Fruit fly (Drosophila melanogaster): ENCODE results near the gene primo-1.

primo-1 gene

DNA sequence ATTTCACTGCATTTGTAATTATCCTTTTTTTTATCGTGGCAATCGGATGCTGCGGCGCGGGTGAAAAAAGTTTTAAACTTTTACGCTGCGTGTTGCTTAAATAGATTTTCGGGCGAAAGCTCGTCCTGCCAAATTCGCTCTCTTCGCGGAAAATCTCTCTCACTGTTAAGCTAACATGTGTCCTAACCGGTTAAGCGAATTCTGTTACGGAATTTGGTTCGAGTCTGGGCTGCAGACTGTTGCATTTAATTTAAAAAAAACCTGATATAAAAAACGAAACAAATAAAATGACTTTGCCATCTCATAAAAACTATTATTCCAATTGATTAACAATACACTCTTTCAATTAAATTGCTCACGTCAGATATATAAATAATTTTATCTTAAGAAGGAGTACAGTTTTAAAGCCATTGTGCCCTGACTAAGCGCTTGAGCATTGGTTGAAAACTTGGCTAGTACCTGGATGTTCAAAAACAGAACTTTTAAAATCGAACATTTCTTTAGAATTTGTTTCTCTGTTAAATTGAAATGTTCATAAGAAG, 37.1 kb downstream of the primo-1 start, which contains the start of gene Task6:
TSS of gene Task6 (minus strand) at position 51 of the 542 bp plus-strand sequence.
- no peak for TF ChIP-seq CG14711 (tag; optimal IDR thresholded peaks at IDR 0.05)
- no peak for TF ChIP-seq bab1 (GFP tag; optimal IDR thresholded peaks at IDR 0.05)
- no peak for TF ChIP-seq kay (GFP tag; ENCODE audit: borderline replicate concordance)
- TF ChIP-seq CG7101 (tag; optimal IDR thresholded peaks at IDR 0.05) = no peak
- no peak for TF ChIP-seq cic (GFP tag; optimal IDR thresholded peaks at IDR 0.05)
- no peak for TF ChIP-seq CG5204 (GFP tag; optimal IDR thresholded peaks at IDR 0.05)

DNA sequence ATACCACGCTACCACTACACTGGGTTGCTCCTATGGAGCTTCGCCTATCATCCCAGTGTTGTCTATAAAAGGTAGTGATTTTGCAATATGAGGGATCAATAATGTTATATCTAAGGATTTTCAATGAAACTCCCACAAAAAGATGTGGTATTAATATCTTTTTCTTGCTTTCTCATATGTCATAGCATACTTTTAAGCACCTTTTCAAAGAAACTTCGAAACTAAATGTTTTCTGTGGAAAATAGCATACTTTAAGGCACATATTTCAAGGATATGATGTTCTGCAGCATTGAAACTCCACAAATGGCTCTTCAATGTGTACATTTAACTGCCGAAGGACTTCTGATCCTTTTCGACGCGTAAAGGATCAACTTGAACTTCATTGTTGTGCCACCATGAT, 38.7 kb downstream of the primo-1 start:
- TF ChIP-seq CG5204 (GFP tag; optimal IDR thresholded peaks at IDR 0.05) (no peak), CG11617 (GFP tag; optimal IDR thresholded peaks at IDR 0.05) (no peak), cic (GFP tag; optimal IDR thresholded peaks at IDR 0.05) (no peak), CG7101 (tag; optimal IDR thresholded peaks at IDR 0.05) (no peak), pad (GFP tag; optimal IDR thresholded peaks at IDR 0.05) (no peak), Mnt (GFP tag; optimal IDR thresholded peaks at IDR 0.05) (no peak), ovo (GFP tag; optimal IDR thresholded peaks at IDR 0.05) (no peak), CG1620 (GFP tag; optimal IDR thresholded peaks at IDR 0.05) (no peak), Hr96 (GFP tag; optimal IDR thresholded peaks at IDR 0.05) (no peak)

DNA sequence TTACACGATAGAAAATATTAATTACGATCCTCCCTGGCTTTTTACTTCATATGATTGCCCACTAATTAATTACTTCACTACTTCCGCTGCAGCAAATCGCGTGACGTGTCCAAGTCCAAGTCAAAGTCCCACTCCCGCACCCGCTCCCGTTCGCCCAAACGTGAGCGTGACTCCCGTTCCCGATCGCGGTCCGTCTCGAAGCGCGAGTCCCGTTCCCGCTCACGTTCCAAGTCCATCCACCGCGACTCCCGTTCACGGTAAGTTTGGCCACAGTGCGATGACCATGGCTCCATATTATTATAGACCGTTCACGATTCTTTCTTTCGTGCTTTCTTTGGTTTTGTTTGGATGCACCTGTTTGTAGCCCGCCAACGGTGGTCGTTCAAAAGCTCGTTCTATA, 45.6 kb downstream of the primo-1 start:
- no peak for TF ChIP-seq bab1 (GFP tag; optimal IDR thresholded peaks at IDR 0.05)
- TF ChIP-seq tj (GFP tag; optimal IDR thresholded peaks at IDR 0.05) = no peak
- no peak for TF ChIP-seq CG7101 (tag; optimal IDR thresholded peaks at IDR 0.05)
- TF ChIP-seq CG5204 (GFP tag; optimal IDR thresholded peaks at IDR 0.05) = no peak
- TF ChIP-seq kay (GFP tag; ENCODE audit: borderline replicate concordance) = peak; percentile 30
- TF ChIP-seq cnc (optimal IDR thresholded peaks at IDR 0.05) = no peak
- peak; percentile 81 for TF ChIP-seq CG12768 (GFP tag; optimal IDR thresholded peaks at IDR 0.05)

DNA sequence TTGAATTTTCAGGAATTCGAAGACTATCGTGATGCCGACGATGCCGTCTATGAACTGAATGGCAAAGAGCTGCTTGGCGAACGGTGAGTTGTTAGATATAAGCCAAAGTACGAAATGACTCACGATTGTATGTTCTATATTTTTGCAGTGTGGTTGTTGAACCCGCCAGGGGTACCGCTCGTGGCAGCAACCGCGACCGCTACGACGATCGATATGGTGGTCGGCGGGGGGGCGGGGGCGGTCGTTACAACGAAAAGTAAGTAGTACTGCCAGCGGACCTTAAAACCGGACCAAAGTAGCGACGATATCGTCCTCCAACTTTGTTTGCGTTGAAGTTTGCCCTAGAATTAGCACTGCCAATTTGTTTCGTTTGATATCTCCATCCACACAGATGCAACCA, 49.5 kb downstream of the primo-1 start:
- TF ChIP-seq bab1 (GFP tag; optimal IDR thresholded peaks at IDR 0.05) (no peak), CG12768 (GFP tag; optimal IDR thresholded peaks at IDR 0.05) (peak; percentile 6)

DNA sequence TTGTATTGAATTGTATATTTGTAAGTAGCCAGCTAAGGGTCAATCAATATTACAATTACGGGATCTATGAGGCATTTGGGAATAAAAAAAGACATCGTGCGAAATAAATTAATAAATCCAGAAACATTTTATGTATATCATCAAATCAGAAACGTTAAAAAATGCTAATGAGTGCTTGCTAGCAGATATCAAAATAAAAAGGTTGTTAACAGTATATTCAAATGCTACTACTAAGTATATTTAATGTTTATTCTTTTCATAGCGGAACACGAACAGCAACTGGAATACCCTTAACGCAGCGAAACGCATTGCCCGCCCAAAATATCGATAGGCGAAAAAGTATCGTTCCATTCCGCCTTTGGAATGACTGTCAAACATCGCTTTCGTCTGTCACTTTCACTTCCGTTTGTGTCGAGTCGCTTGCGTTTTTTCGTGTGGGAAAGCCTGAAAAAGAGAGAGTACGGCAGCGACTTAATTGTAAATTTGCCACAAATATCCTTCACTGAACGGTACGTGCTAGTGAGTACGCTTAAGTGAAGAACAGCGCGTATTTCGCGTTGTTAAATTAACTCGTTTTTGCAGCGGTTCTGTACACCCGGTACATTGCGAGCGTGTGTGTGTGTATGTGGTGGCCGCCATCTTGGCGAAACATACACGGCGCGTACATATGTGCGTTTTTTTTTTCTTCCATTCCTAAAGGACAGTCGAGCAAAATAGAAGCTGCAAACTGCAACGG, 50.5 kb downstream of the primo-1 start, which contains the start of gene B52:
TSS of gene B52 (plus strand) at position 388 of the 736 bp plus-strand sequence.
- TF ChIP-seq CG7045 (GFP tag; optimal IDR thresholded peaks at IDR 0.05) (peak; percentile 67), CG12768 (GFP tag; optimal IDR thresholded peaks at IDR 0.05) (peak; percentile 70), ovo (GFP tag; optimal IDR thresholded peaks at IDR 0.05) (peak; percentile 64), toe (GFP tag; optimal IDR thresholded peaks at IDR 0.05) (peak; percentile 44), CG5204 (GFP tag; optimal IDR thresholded peaks at IDR 0.05) (peak; percentile 72), CG7101 (tag; optimal IDR thresholded peaks at IDR 0.05) (peak; percentile 82), tj (GFP tag; optimal IDR thresholded peaks at IDR 0.05) (peak; percentile 61), Mnt (GFP tag; optimal IDR thresholded peaks at IDR 0.05) (peak; percentile 72), Hr96 (GFP tag; optimal IDR thresholded peaks at IDR 0.05) (peak; percentile 83), pad (GFP tag; optimal IDR thresholded peaks at IDR 0.05) (peak; percentile 54), bab1 (GFP tag; optimal IDR thresholded peaks at IDR 0.05) (peak; percentile 81), Crg-1 (GFP tag; optimal IDR thresholded peaks at IDR 0.05) (peak; percentile 81), cnc (optimal IDR thresholded peaks at IDR 0.05) (no peak), kay (GFP tag; ENCODE audit: borderline replicate concordance) (no peak), Clk (GFP tag; optimal IDR thresholded peaks at IDR 0.05) (peak; percentile 46), CG14711 (tag; optimal IDR thresholded peaks at IDR 0.05) (peak; percentile 51), CG1620 (GFP tag; optimal IDR thresholded peaks at IDR 0.05) (peak; percentile 73), cic (GFP tag; optimal IDR thresholded peaks at IDR 0.05) (peak; percentile 33), CG33017 (tag; optimal IDR thresholded peaks at IDR 0.05) (peak; percentile 69), CG11617 (GFP tag; optimal IDR thresholded peaks at IDR 0.05) (peak; percentile 86)

All from whole organism, adult.